Fruit fly (Drosophila melanogaster): Measurements from ENCODE around the gene CG4592.

Gene CG4592

dm6 chr2L:9907320-9908256 lies 13.8 kb upstream of the CG4592 start (continued):
- TF ChIP-seq Ada2b (GFP tag; IDR thresholded peaks at IDR 0.05) (0 out of 2 replicates have a peak, but pooled peaks have one; percentile 4), ham (GFP tag; IDR thresholded peaks at IDR 0.05) (no peak), CG13287 (GFP tag; IDR thresholded peaks at IDR 0.05; ENCODE audit: partially characterized antibody) (no peak), Sox100B (GFP tag; optimal IDR thresholded peaks at IDR 0.05) (peak; percentile 4), pfk (GFP tag; optimal IDR thresholded peaks at IDR 0.05) (no peak), kni (GFP tag; optimal IDR thresholded peaks at IDR 0.05) (peak; percentile 27), her (GFP tag; optimal IDR thresholded peaks at IDR 0.05) (no peak), Trl (optimal IDR thresholded peaks at IDR 0.05) (peak in 1 of 2 experiments; percentile 9), Trl (GFP tag; optimal IDR thresholded peaks at IDR 0.05) (no peak), NC2α (GFP tag; optimal IDR thresholded peaks at IDR 0.05) (no peak), CG7928 (GFP tag; optimal IDR thresholded peaks at IDR 0.05) (no peak), zfh1 (GFP tag; IDR thresholded peaks at IDR 0.05) (no peak), CG4404 (GFP tag; IDR thresholded peaks at IDR 0.05) (no peak)

- TF ChIP-seq Scr (GFP tag; IDR thresholded peaks at IDR 0.05; ENCODE audit: partially characterized antibody) (no peak), CG10959 (GFP tag; IDR thresholded peaks at IDR 0.05) (no peak), MTF-1 (GFP tag; optimal IDR thresholded peaks at IDR 0.05; ENCODE audit: borderline replicate concordance) (no peak), crp (GFP tag; optimal IDR thresholded peaks at IDR 0.05) (no peak), NC2β (GFP tag; optimal IDR thresholded peaks at IDR 0.05) (peak; percentile 7), MESR4 (GFP tag; optimal IDR thresholded peaks at IDR 0.05) (peak; percentile 5), ase (GFP tag; IDR thresholded peaks at IDR 0.05) (no peak), tio (GFP tag; optimal IDR thresholded peaks at IDR 0.05) (no peak), schlank (tag; optimal IDR thresholded peaks at IDR 0.05) (no peak), CG6175 (GFP tag; IDR thresholded peaks at IDR 0.05) (no peak), CG18011 (GFP tag; optimal IDR thresholded peaks at IDR 0.05) (no peak), Ets65A (GFP tag) (no peak), Max (GFP tag; optimal IDR thresholded peaks at IDR 0.05) (no peak), CG12744 (GFP tag; optimal IDR thresholded peaks at IDR 0.05) (no peak), luna (GFP tag; optimal IDR thresholded peaks at IDR 0.05) (no peak), ssp (GFP tag; IDR thresholded peaks at IDR 0.05) (no peak), wek (GFP tag; optimal IDR thresholded peaks at IDR 0.05) (peak; percentile 21), lab (GFP tag; optimal IDR thresholded peaks at IDR 0.05) (peak; percentile 50), Sox100B (GFP tag; optimal IDR thresholded peaks at IDR 0.05) (no peak), Dref (GFP tag; IDR thresholded peaks at IDR 0.05) (no peak), Hr51 (GFP tag; optimal IDR thresholded peaks at IDR 0.05) (peak in 1 of 2 experiments; percentile 27), Doc3 (GFP tag; IDR thresholded peaks at IDR 0.05; ENCODE audit: partially characterized antibody) (no peak), CG8281 (tag; optimal IDR thresholded peaks at IDR 0.05) (no peak), Xrp1 (GFP tag; IDR thresholded peaks at IDR 0.05) (peak; percentile 38; the same call in 1 of the 2 replicates), CG33557 (GFP tag; optimal IDR thresholded peaks at IDR 0.05) (no peak), CG32772 (GFP tag; IDR thresholded peaks at IDR 0.05) (no peak), bowl (GFP tag; IDR thresholded peaks at IDR 0.05) (no peak), CG3281 (GFP tag; optimal IDR thresholded peaks at IDR 0.05) (peak; percentile 13), CG10267 (tag; optimal IDR thresholded peaks at IDR 0.05) (peak; percentile 0), so (GFP tag; IDR thresholded peaks at IDR 0.05) (peak; percentile 61; the same call in 1 of the 3 replicates), peb (GFP tag; IDR thresholded peaks at IDR 0.05) (no peak), Hr78 (GFP tag; optimal IDR thresholded peaks at IDR 0.05) (no peak), klu (GFP tag; IDR thresholded peaks at IDR 0.05) (no peak), seq (GFP tag; IDR thresholded peaks at IDR 0.05) (no peak; the same call in 1 of the 2 replicates), shn (GFP tag; optimal IDR thresholded peaks at IDR 0.05) (no peak), CG8944 (GFP tag; optimal IDR thresholded peaks at IDR 0.05) (no peak)
These were observed 12.9 kb upstream of the CG4592 start, which contains the start of gene CG13124 for dm6 chr2L:9908468-9908967. Gene CG13124 (minus strand): TSS chr2L:9908633.
